Worm (Caenorhabditis elegans): ENCODE measurements around the gene ZK616.65.
A peak's percentile ranks its signal among the peaks of the same experiment; 100 is the strongest.

Gene ZK616.65

ce11 chrIV:5381334-5381733 is 29.7 kb downstream of the ZK616.65 start, which contains the start of gene F41H10.2:
Gene F41H10.2, plus strand, starts transcription at chrIV:5381634.
- TF ChIP-seq sem-4 (tag; optimal IDR thresholded peaks at IDR 0.05) (no peak), sma-3 (GFP tag; optimal IDR thresholded peaks at IDR 0.05) (no peak), lin-13 (GFP tag; optimal IDR thresholded peaks at IDR 0.05) (no peak), aly-2 (tag; optimal IDR thresholded peaks at IDR 0.05) (no peak), fos-1 (tag; optimal IDR thresholded peaks at IDR 0.05) (no peak), sma-9 (GFP tag; optimal IDR thresholded peaks at IDR 0.05) (no peak), sma-9 (tag; optimal IDR thresholded peaks at IDR 0.05) (no peak), gmeb-1 (tag; optimal IDR thresholded peaks at IDR 0.05) (no peak), unc-62 (GFP tag; optimal IDR thresholded peaks at IDR 0.05) (no peak), nhr-237 (tag; optimal IDR thresholded peaks at IDR 0.05) (no peak), nhr-6 (tag; optimal IDR thresholded peaks at IDR 0.05) (no peak), elt-1 (tag; optimal IDR thresholded peaks at IDR 0.05) (no peak), ztf-1 (GFP tag; conservative IDR thresholded peaks at IDR 0.05) (no peak), crh-2 (tag; optimal IDR thresholded peaks at IDR 0.05) (no peak), skn-1 (tag; optimal IDR thresholded peaks at IDR 0.05) (no peak), ztf-11 (tag; optimal IDR thresholded peaks at IDR 0.05) (no peak), ZK546.5 (tag; optimal IDR thresholded peaks at IDR 0.05) (no peak)

- peak; percentile 51 for TF ChIP-seq fos-1 (tag; optimal IDR thresholded peaks at IDR 0.05)
- TF ChIP-seq mdl-1 (tag; optimal IDR thresholded peaks at IDR 0.05): no peak
These were observed 30.9 kb downstream of the ZK616.65 start for ce11 chrIV:5380140-5380539.

DNA sequence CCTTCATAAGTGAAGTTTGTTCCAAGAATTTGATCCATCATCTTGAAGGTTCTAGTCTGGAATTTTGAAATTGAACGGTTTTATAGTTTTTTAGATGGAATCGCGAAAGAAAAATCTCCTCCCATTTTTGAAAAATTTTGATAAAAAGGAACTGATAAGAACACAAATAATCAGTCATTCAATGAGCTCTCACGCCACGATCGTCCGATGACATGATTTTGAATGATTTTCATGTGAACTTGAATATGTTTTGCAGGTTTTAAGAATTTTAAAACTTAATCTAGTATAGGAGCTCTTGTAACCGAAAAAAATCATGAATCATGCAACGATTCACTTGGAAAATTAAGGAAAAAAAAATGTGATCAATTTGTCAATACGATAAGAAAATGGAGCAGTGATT is 34.0 kb downstream of the ZK616.65 start, which contains the start of gene elo-5:
elo-5 (minus strand) TSS at position 56 of the 400 bp plus-strand sequence.
- TF ChIP-seq nhr-23 (tag; optimal IDR thresholded peaks at IDR 0.05) (no peak), fos-1 (tag; optimal IDR thresholded peaks at IDR 0.05) (peak; percentile 76)

DNA sequence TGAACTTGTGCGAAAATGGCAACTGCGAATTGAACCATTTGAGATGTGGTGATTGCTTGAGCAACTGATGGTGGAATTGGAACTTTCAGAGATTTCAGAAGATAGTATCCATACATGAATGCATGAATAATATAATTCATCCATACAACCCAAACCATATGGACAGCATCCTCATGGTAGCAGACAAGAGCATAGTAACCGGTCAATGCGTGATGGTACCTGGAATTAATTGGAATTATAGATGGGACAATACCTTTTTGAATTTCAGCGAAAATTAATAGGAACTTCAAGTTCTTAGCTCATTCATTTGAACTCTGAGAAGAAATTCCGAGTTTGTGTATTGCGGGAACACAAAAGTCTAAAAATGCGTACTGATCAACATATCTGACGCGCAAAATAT is 36.1 kb downstream of the ZK616.65 start:
- no peak for TF ChIP-seq unc-55 (GFP tag; optimal IDR thresholded peaks at IDR 0.05)
- no peak for TF ChIP-seq nhr-11 (tag; optimal IDR thresholded peaks at IDR 0.05)

- no peak for TF ChIP-seq lin-39 (tag; optimal IDR thresholded peaks at IDR 0.05)
- no peak for TF ChIP-seq C34F6.9 (tag; optimal IDR thresholded peaks at IDR 0.05)
- peak; percentile 2 for TF ChIP-seq fos-1 (tag; optimal IDR thresholded peaks at IDR 0.05)
These were observed 36.7 kb downstream of the ZK616.65 start for ce11 chrIV:5374321-5374720.

DNA sequence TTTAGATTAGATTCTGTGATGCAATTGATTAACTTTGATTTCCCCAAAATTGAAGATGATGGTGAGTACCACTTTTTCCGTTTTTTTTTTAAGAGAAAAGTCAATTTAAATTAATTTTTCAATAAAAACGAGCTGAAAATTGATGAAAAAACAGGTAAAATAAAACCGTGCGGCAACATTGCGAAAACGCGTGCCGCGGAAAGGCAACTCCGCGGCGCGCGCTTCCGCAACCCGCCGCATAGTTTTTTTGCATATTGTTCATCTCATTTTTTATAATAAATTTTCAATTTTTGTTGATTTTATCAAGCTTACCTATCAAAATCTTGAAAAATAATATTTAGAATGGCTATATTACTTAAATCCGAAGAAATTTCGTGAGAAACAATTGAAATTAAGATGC is 40.1 kb downstream of the ZK616.65 start:
- no peak for TF ChIP-seq Y55F3AM.14 (GFP tag; optimal IDR thresholded peaks at IDR 0.05)
- TF ChIP-seq unc-55 (GFP tag; optimal IDR thresholded peaks at IDR 0.05): peak; percentile 53
- no peak for TF ChIP-seq mbf-1 (tag; optimal IDR thresholded peaks at IDR 0.05)
- no peak for TF ChIP-seq fos-1 (tag; optimal IDR thresholded peaks at IDR 0.05)
- TF ChIP-seq nhr-21 (tag; optimal IDR thresholded peaks at IDR 0.05): no peak
- peak in 1 of 2 experiments; percentile 26 for TF ChIP-seq lsy-2 (tag; optimal IDR thresholded peaks at IDR 0.05)
- TF ChIP-seq nhr-25 (tag; optimal IDR thresholded peaks at IDR 0.05): no peak
- TF ChIP-seq zag-1 (tag; optimal IDR thresholded peaks at IDR 0.05): no peak

DNA sequence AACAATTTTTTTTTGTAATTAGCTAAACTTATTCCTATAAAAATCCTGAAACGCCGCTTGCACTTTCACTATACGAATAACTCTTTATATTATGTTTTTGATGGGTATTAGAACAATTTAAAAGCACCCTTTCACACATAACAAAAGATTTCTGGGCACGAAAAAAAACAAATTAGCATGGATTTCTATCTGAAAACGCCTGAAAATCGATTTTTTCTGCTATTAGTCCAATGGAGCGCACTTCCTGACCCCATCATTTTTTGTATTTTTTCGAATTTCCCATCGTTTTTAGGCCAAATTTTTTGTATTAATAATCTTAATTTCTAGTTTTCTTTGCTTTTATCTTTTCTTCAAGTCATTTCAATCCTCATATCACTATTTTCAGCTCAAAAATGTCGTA is 41.6 kb downstream of the ZK616.65 start, which contains the start of gene F41H10.3:
F41H10.3 (plus strand) TSS at position 388 of the 400 bp plus-strand sequence.
- TF ChIP-seq C34F6.9 (tag; optimal IDR thresholded peaks at IDR 0.05): peak; percentile 2
- no peak for TF ChIP-seq blmp-1 (tag; optimal IDR thresholded peaks at IDR 0.05; ENCODE audit: insufficient read depth)

DNA sequence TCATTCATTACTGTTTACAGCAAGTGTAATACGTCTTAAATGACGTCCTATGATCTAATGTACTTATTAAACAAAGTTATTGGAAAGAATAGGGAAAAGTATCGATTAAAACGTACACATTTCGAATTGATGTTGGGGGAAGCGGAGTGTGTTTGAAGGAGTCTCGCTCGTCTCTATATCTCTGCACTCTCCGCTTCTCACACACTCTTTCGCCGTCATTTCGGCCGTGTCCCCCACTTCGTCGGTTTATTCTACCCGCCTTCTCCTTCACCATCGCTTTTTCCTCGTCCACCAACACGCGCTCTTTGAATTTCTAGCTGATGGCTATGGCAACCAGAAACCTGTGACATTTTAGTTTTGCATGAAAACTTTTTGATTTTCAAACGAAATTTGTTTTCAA is 42.2 kb downstream of the ZK616.65 start:
- peak; percentile 20 for TF ChIP-seq nhr-25 (tag; optimal IDR thresholded peaks at IDR 0.05)
- TF ChIP-seq nhr-21 (tag; optimal IDR thresholded peaks at IDR 0.05): no peak
- peak; percentile 50 for TF ChIP-seq nhr-129 (tag; optimal IDR thresholded peaks at IDR 0.05)
- TF ChIP-seq ztf-4 (tag; optimal IDR thresholded peaks at IDR 0.05): no peak
- TF ChIP-seq nhr-11 (tag; optimal IDR thresholded peaks at IDR 0.05): no peak
- TF ChIP-seq elt-1 (tag; optimal IDR thresholded peaks at IDR 0.05): no peak
- TF ChIP-seq dmd-4 (tag; optimal IDR thresholded peaks at IDR 0.05): no peak
- peak; percentile 29 for TF ChIP-seq F13H6.1 (tag; optimal IDR thresholded peaks at IDR 0.05)
- no peak for TF ChIP-seq aly-2 (tag; optimal IDR thresholded peaks at IDR 0.05)
- TF ChIP-seq lin-13 (GFP tag; optimal IDR thresholded peaks at IDR 0.05): no peak
- no peak for TF ChIP-seq Y55F3AM.14 (GFP tag; optimal IDR thresholded peaks at IDR 0.05)
- peak; percentile 37 for TF ChIP-seq snpc-4 (tag; optimal IDR thresholded peaks at IDR 0.05)
- TF ChIP-seq fos-1 (tag; optimal IDR thresholded peaks at IDR 0.05): no peak
- TF ChIP-seq ceh-82 (tag; optimal IDR thresholded peaks at IDR 0.05): no peak
- no peak for TF ChIP-seq peb-1 (tag; optimal IDR thresholded peaks at IDR 0.05)
- no peak for TF ChIP-seq nhr-10 (tag; optimal IDR thresholded peaks at IDR 0.05)
- TF ChIP-seq ama-1 (optimal IDR thresholded peaks at IDR 0.05): no peak
- TF ChIP-seq unc-39 (tag; optimal IDR thresholded peaks at IDR 0.05): no peak
- TF ChIP-seq nhr-237 (tag; optimal IDR thresholded peaks at IDR 0.05): no peak
- no peak for TF ChIP-seq zag-1 (tag; optimal IDR thresholded peaks at IDR 0.05)
- TF ChIP-seq lin-39 (tag; optimal IDR thresholded peaks at IDR 0.05): no peak
- no peak for TF ChIP-seq skn-1 (tag; optimal IDR thresholded peaks at IDR 0.05)
- peak in 1 of 2 experiments; percentile 45 for TF ChIP-seq lsy-2 (tag; optimal IDR thresholded peaks at IDR 0.05)
